Worm (Caenorhabditis elegans) whole organism, L4 larva: ENCODE measurements around the gene nhr-3.

Experiments used
- F26F4.8 ChIP-seq: fragments of 200-800 bp; sonication (Bioruptor generic); conservative IDR thresholded peaks from 2 replicates; pipeline ENCODE4 v1.3.6; 2022; ENCODE audit warnings: missing genetic modification characterization, missing compliant biosample characterization
- F44E2.7 ChIP-seq: fragments of 200-800 bp; sonication (Bioruptor generic); IDR thresholded peaks from 2 replicates; pipeline ENCODE4 v2.1.2; 2022; ENCODE audit warnings: missing genetic modification characterization, missing compliant biosample characterization
- F49E8.2 ChIP-seq: sonication (generic microtip); optimal IDR thresholded peaks from 2 replicates; lab custom pipeline; 2016; ENCODE audit warnings: missing compliant biosample characterization, mild to moderate bottlenecking, missing genetic modification characterization, borderline replicate concordance
- Y5F2A.4 ChIP-seq: fragments of 200-800 bp; sonication (Bioruptor generic); optimal IDR thresholded peaks from 2 replicates; lab custom pipeline; 2018; ENCODE audit warnings: mild to moderate bottlenecking, missing genetic modification characterization, missing compliant biosample characterization
- ZK337.2 ChIP-seq: fragments of 200-800 bp; sonication (Bioruptor generic); IDR thresholded peaks from 2 replicates; pipeline ENCODE4 v1.3.6; 2022; ENCODE audit warnings: missing genetic modification reagents, missing genetic modification characterization, missing compliant biosample characterization
- aly-2 ChIP-seq: sonication (generic microtip); optimal IDR thresholded peaks from 2 replicates; lab custom pipeline; 2018; ENCODE audit warnings: missing biosample characterization, missing genetic modification characterization
- arid-1 ChIP-seq: fragments of 200-800 bp; sonication (Bioruptor generic); conservative IDR thresholded peaks from 2 replicates; pipeline ENCODE4 v1.3.6; 2022; ENCODE audit warnings: missing genetic modification reagents, missing genetic modification characterization, missing compliant biosample characterization
- ceh-28 ChIP-seq: fragments of 150-350 bp; optimal IDR thresholded peaks from 2 replicates; lab custom pipeline; 2014; ENCODE audit warnings: missing biosample characterization, missing genetic modification reagents, missing genetic modification characterization
- ceh-32 ChIP-seq: sonication (generic microtip); optimal IDR thresholded peaks from 2 replicates; lab custom pipeline; 2016; ENCODE audit warnings: mild to moderate bottlenecking, missing genetic modification characterization, missing compliant biosample characterization; ENCODE audit not compliant: poor library complexity
- ces-1 ChIP-seq: fragments of 150-350 bp; sonication (generic microtip); optimal IDR thresholded peaks from 4 replicates; lab custom pipeline; 2014; ENCODE audit warnings: missing biosample characterization, missing genetic modification reagents, missing genetic modification characterization
- ctbp-1 ChIP-seq: fragments of 200-800 bp; sonication (Bioruptor generic); IDR thresholded peaks from 2 replicates; pipeline ENCODE4 v1.3.6; 2022; ENCODE audit warnings: missing genetic modification reagents, missing genetic modification characterization, missing compliant biosample characterization
- daf-16 ChIP-seq, 3 experiments: sonication (generic microtip); optimal IDR thresholded peaks; 2 replicates each; lab custom pipeline; 2016 to 2017; ENCODE audit warnings: missing genetic modification characterization in 3 of 3, missing genetic modification reagents in 3 of 3, mild to moderate bottlenecking in 2 of 3, missing compliant biosample characterization in 2 of 3, missing biosample characterization in 1 of 3, moderate library complexity in 1 of 3
- daf-19 ChIP-seq: fragments of 200-800 bp; sonication (Bioruptor generic); conservative IDR thresholded peaks from 2 replicates; pipeline ENCODE4 v1.3.6; 2022; ENCODE audit warnings: missing genetic modification characterization, missing compliant biosample characterization
- fkh-10 ChIP-seq: fragments of 150-350 bp; optimal IDR thresholded peaks from 2 replicates; lab custom pipeline; 2014; ENCODE audit warnings: missing biosample characterization, missing genetic modification reagents, missing genetic modification characterization
- fos-1 ChIP-seq: fragments of 150-350 bp; optimal IDR thresholded peaks from 2 replicates; lab custom pipeline; 2014; ENCODE audit warnings: missing biosample characterization, missing genetic modification characterization
- hlh-30 ChIP-seq: sonication (generic microtip); optimal IDR thresholded peaks from 2 replicates; lab custom pipeline; 2017; ENCODE audit warnings: antibody characterized with exemption, mild to moderate bottlenecking, missing genetic modification characterization, missing compliant biosample characterization; ENCODE audit not compliant: insufficient read depth
- hmg-1.1 ChIP-seq: fragments of 200-800 bp; sonication (Bioruptor generic); IDR thresholded peaks from 2 replicates; pipeline ENCODE4 v1.3.6; 2022; ENCODE audit warnings: missing genetic modification reagents, missing genetic modification characterization, missing compliant biosample characterization
- lin-15B ChIP-seq: fragments of 150-350 bp; sonication (generic microtip); optimal IDR thresholded peaks from 3 replicates; lab custom pipeline; 2014; ENCODE audit warnings: missing biosample characterization, missing genetic modification characterization
- lin-29 ChIP-seq: fragments of 200-800 bp; sonication (Bioruptor generic); IDR thresholded peaks from 2 replicates; pipeline ENCODE4 v1.3.6; 2022; ENCODE audit warnings: missing genetic modification reagents, missing genetic modification characterization, missing compliant biosample characterization
- lin-39 ChIP-seq: fragments of 150-350 bp; optimal IDR thresholded peaks from 2 replicates; lab custom pipeline; 2014; ENCODE audit warnings: missing biosample characterization, missing genetic modification reagents, missing genetic modification characterization
- lir-3 ChIP-seq: sonication (generic microtip); optimal IDR thresholded peaks from 2 replicates; lab custom pipeline; 2016; ENCODE audit warnings: mild to moderate bottlenecking, missing genetic modification characterization, missing compliant biosample characterization
- lsy-2 ChIP-seq, 2 experiments: fragments of 150-350 bp in 1 of 2; sonication (generic microtip) in 1 of 2; optimal IDR thresholded peaks; 2 replicates each; lab custom pipeline; 2014 to 2017; ENCODE audit warnings: missing biosample characterization in 2 of 2, missing genetic modification characterization in 2 of 2
- mdt-29 ChIP-seq: fragments of 200-800 bp; sonication (Bioruptor generic); IDR thresholded peaks from 2 replicates; pipeline ENCODE4 v1.3.6; 2022; ENCODE audit warnings: missing genetic modification reagents, missing genetic modification characterization, missing compliant biosample characterization
- mes-2 ChIP-seq: sonication (generic microtip); optimal IDR thresholded peaks from 2 replicates; lab custom pipeline; 2016; ENCODE audit warnings: missing genotype, mild to moderate bottlenecking, missing genetic modification characterization, missing compliant biosample characterization; ENCODE audit not compliant: poor library complexity, severe bottlenecking
- mxl-3 ChIP-seq: fragments of 200-800 bp; sonication (Bioruptor generic); optimal IDR thresholded peaks from 2 replicates; lab custom pipeline; 2018; ENCODE audit warnings: mild to moderate bottlenecking, missing genetic modification characterization, missing compliant biosample characterization
- nhr-25 ChIP-seq: sonication (generic microtip); optimal IDR thresholded peaks from 2 replicates; lab custom pipeline; 2017; ENCODE audit warnings: missing genetic modification characterization, mild to moderate bottlenecking, missing compliant biosample characterization, antibody characterized with exemption, moderate library complexity, borderline replicate concordance; ENCODE audit not compliant: insufficient read depth
- nhr-28 ChIP-seq: fragments of 150-350 bp; optimal IDR thresholded peaks from 2 replicates; lab custom pipeline; 2014; ENCODE audit warnings: missing biosample characterization, missing genetic modification characterization
- nhr-48 ChIP-seq: sonication (generic microtip); optimal IDR thresholded peaks from 2 replicates; lab custom pipeline; 2016; ENCODE audit warnings: mild to moderate bottlenecking, missing genetic modification characterization, missing compliant biosample characterization
- nhr-6 ChIP-seq: fragments of 150-350 bp; optimal IDR thresholded peaks from 2 replicates; lab custom pipeline; 2014; ENCODE audit warnings: missing biosample characterization, missing genetic modification characterization
- nhr-77 ChIP-seq: fragments of 150-350 bp; optimal IDR thresholded peaks from 2 replicates; lab custom pipeline; 2014; ENCODE audit warnings: missing biosample characterization, missing genetic modification characterization
- php-3 ChIP-seq: fragments of 200-800 bp; sonication (Bioruptor generic); IDR thresholded peaks from 2 replicates; pipeline ENCODE4 v1.3.6; 2022; ENCODE audit warnings: missing genetic modification reagents, missing genetic modification characterization, missing compliant biosample characterization
- rbr-2 ChIP-seq: sonication (generic microtip); optimal IDR thresholded peaks from 2 replicates; lab custom pipeline; 2016; ENCODE audit warnings: missing genotype, missing genetic modification characterization, missing compliant biosample characterization
- skn-1 ChIP-seq: fragments of 150-350 bp; optimal IDR thresholded peaks from 2 replicates; lab custom pipeline; 2014; ENCODE audit warnings: missing biosample characterization, missing genetic modification characterization
- snpc-4 ChIP-seq: fragments of 150-350 bp; optimal IDR thresholded peaks from 2 replicates; lab custom pipeline; 2014; ENCODE audit warnings: missing biosample characterization, missing genetic modification characterization
- tra-1 ChIP-seq: fragments of 200-800 bp; sonication (Bioruptor generic); IDR thresholded peaks from 2 replicates; pipeline ENCODE4 v1.3.6; 2022; ENCODE audit warnings: missing genetic modification reagents, missing genetic modification characterization, missing compliant biosample characterization
- unc-39 ChIP-seq: sonication (generic microtip); optimal IDR thresholded peaks from 2 replicates; lab custom pipeline; 2017; ENCODE audit warnings: missing biosample characterization, missing genetic modification characterization
- zag-1 ChIP-seq: fragments of 150-350 bp; optimal IDR thresholded peaks from 2 replicates; lab custom pipeline; 2014; ENCODE audit warnings: missing biosample characterization, missing genetic modification characterization
- zfp-2 ChIP-seq: sonication (generic microtip); optimal IDR thresholded peaks from 2 replicates; lab custom pipeline; 2016; ENCODE audit warnings: mild to moderate bottlenecking, missing genetic modification characterization, missing compliant biosample characterization
- zip-11 ChIP-seq: fragments of 200-800 bp; sonication (Bioruptor generic); IDR thresholded peaks from 2 replicates; pipeline ENCODE4 v1.3.6; 2022; ENCODE audit warnings: missing genetic modification characterization, missing compliant biosample characterization
- ztf-11 ChIP-seq: fragments of 150-350 bp; optimal IDR thresholded peaks from 2 replicates; lab custom pipeline; 2014; ENCODE audit warnings: missing biosample characterization, missing genetic modification characterization
- ztf-7 ChIP-seq: fragments of 150-350 bp; optimal IDR thresholded peaks from 2 replicates; lab custom pipeline; 2014; ENCODE audit warnings: missing biosample characterization, missing genetic modification characterization

Gene nhr-3

DNA sequence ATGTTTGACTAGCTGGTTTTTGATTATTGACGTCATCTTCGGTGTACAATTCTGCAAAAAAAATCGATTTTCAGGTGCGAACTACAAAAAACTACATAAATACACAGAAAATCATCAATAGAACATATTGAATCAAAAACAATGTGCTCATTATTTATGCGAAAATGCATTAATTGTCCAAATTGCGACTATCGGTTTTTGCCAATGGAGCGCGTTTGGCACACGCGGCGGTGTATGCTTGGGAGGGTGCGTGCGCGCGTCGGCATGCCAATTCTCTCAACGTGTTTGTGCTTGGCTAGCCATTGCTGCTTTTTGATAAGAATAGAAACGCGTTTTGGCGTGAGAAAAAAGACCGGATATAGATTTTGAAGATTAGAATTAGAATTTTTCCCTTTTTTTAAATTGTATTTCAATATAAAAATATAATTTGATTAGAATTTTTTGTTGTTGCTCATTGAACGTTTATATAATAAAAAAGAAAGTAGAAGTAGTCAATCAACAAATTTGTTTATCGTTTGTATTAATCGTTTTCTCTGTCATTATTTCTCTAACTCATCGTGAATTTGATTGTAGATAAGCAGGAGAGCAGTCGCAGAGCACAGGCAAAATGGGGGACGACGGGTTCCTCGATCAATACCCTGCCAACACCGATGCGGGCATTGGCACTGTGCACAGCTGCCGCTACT is 30.9 kb downstream of the nhr-3 start, which contains the start of the genes C44H4.4 and tap-1 (continued):
- TF ChIP-seq mes-2 (tag; lab: Kevin White, UChicago) = no peak
- no peak for TF ChIP-seq daf-19 (GFP tag; lab: Robert Waterston, UW)
- TF ChIP-seq mdt-29 (GFP tag; lab: Robert Waterston, UW) = no peak
- peak; percentile 90 for TF ChIP-seq mxl-3
- no peak for TF ChIP-seq nhr-25
- TF ChIP-seq hmg-1.1 (GFP tag; lab: Robert Waterston, UW) = peak; percentile 7; the same call in 1 of the 2 replicates
- no peak for TF ChIP-seq Y5F2A.4 (GFP tag; lab: Kevin White, UChicago)
- peak; percentile 16 for TF ChIP-seq nhr-28 (tag; lab: Kevin White, UChicago)
- no peak for TF ChIP-seq php-3 (GFP tag; lab: Robert Waterston, UW)
- TF ChIP-seq rbr-2 (tag; lab: Kevin White, UChicago) = peak; percentile 32
- TF ChIP-seq nhr-77 (tag; lab: Kevin White, UChicago) = no peak
- no peak for TF ChIP-seq zag-1 (tag; lab: Kevin White, UChicago)
- no peak for TF ChIP-seq F44E2.7
- no peak for TF ChIP-seq ces-1 (GFP tag; lab: Kevin White, UChicago)
- TF ChIP-seq unc-39 = no peak
- no peak for TF ChIP-seq ceh-28
- TF ChIP-seq aly-2 = no peak
- TF ChIP-seq tra-1 (GFP tag; lab: Robert Waterston, UW) = no peak
- no peak for TF ChIP-seq zfp-2 (tag; lab: Kevin White, UChicago)
- TF ChIP-seq F26F4.8 (GFP tag; lab: Robert Waterston, UW) = no peak
- TF ChIP-seq ZK337.2 (GFP tag; lab: Robert Waterston, UW) = no peak
- TF ChIP-seq arid-1 (GFP tag; lab: Robert Waterston, UW) = no peak
- TF ChIP-seq, all 104 proteins: peak for 13

DNA sequence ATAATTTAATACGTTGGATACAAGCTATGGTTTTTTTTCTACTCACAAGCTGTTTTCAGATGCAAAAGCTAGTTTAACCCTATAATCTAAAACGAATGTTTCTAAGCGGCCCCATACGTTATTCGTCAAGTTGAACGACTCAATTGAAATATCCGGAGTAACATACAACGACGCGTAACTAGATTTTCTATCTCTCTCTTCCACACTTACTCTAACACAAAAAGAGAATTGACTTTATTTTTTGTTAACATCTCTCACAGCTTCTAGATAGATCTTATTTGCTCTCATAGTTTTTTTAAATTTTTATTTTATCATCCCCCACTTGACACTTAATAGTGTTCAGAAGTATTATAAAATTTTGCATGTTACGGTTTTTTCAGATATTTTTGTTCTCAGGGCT is 34.9 kb downstream of the nhr-3 start:
- TF ChIP-seq zag-1 (tag; lab: Kevin White, UChicago) (no peak), lsy-2 (tag; optimal IDR thresholded peaks at IDR 0.05; lab: Kevin White, UChicago) (peak in 1 of 2 experiments; percentile 3), daf-16 (GFP tag; optimal IDR thresholded peaks at IDR 0.05; lab: Kevin White, UChicago) (no peak), daf-16 (tag; optimal IDR thresholded peaks at IDR 0.05; lab: Kevin White, UChicago) (no peak), fkh-10 (GFP tag; lab: Kevin White, UChicago) (peak; percentile 96), F49E8.2 (tag; lab: Kevin White, UChicago) (no peak), lin-15B (tag; lab: Kevin White, UChicago) (no peak), ctbp-1 (GFP tag; lab: Robert Waterston, UW) (0 out of 2 replicates have a peak, but pooled peaks have one; percentile 16), hlh-30 (tag; lab: Kevin White, UChicago) (no peak), ces-1 (GFP tag; lab: Kevin White, UChicago) (peak; percentile 94), rbr-2 (tag; lab: Kevin White, UChicago) (no peak)

DNA sequence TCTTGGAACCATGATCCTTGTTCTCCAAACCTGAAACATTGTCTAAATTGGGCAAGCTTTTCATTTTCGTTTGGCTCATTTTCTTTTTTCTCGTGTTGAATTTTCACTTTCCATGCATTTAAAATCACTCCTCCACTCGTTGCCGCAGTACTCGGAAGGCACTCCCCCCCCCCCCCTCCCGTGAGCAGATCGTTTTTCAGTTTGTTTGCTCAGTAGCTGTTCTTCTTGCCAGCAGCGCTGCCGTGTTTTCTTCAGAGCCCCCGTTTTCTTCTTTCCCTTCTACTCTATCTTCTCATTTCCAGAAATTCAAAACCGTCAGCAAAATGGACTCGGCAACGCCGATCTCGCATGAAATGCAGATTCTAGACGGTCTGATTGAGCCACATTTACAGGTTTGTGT is 36.5 kb downstream of the nhr-3 start, which contains the start of gene C44H4.8:
C44H4.8 (plus strand) TSS at position 301 of the 400 bp plus-strand sequence.
- no peak for TF ChIP-seq lin-39 (tag; lab: Kevin White, UChicago)
- no peak for TF ChIP-seq Y5F2A.4 (GFP tag; lab: Kevin White, UChicago)
- TF ChIP-seq nhr-48 (tag; lab: Kevin White, UChicago) = no peak

DNA sequence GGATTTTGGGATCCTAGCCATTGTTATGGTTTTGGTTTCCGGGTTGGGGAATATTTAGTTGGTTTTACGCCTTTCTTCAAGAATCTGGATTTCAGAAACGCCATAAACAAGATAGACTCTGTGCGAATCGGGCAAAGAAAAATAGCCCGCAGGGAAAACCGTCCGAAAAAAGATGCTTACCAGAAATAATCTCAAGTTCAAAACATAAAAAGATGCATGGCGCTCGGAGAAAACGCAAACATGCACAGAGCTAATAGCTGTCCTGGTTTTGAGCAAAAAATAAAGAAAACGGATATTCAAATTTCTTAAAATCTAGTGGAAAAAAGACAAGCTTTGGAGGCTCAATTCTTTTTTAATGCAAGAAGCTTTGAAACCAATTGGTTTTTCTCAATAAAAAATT is 40.9 kb downstream of the nhr-3 start, which contains the start of gene C44H4.6:
C44H4.6 (minus strand) TSS at position 101 of the 400 bp plus-strand sequence.
- TF ChIP-seq ceh-32 = no peak
- TF ChIP-seq ztf-11 = no peak
- TF ChIP-seq snpc-4 = no peak
- no peak for TF ChIP-seq fos-1 (tag; lab: Kevin White, UChicago)
- TF ChIP-seq ztf-7 (tag; lab: Kevin White, UChicago) = no peak
- TF ChIP-seq lir-3 (tag; lab: Kevin White, UChicago) = no peak
- no peak for TF ChIP-seq skn-1
- TF ChIP-seq nhr-6 (tag; lab: Kevin White, UChicago) = no peak
- TF ChIP-seq zip-11 = no peak
- TF ChIP-seq lin-29 (GFP tag; lab: Robert Waterston, UW) = no peak
